Fruit fly (Drosophila melanogaster): Measurements from ENCODE around the gene grp.
A peak's percentile ranks its signal among the peaks of the same experiment; 100 is the strongest.

The grp gene

dm6 chr2L:16643961-16644360 lies 35.9 kb upstream of the grp start (continued):
- TF ChIP-seq Abd-B (GFP tag; optimal IDR thresholded peaks at IDR 0.05) (peak; percentile 48), chm (GFP tag; IDR thresholded peaks at IDR 0.05) (no peak), vfl (GFP tag; optimal IDR thresholded peaks at IDR 0.05) (no peak), Hey (tag; optimal IDR thresholded peaks at IDR 0.05) (no peak), kni (GFP tag; optimal IDR thresholded peaks at IDR 0.05) (no peak), NK7.1 (GFP tag; optimal IDR thresholded peaks at IDR 0.05) (no peak), Trl (optimal IDR thresholded peaks at IDR 0.05) (no peak), Trl (GFP tag; optimal IDR thresholded peaks at IDR 0.05) (peak; percentile 55), Dek (tag; optimal IDR thresholded peaks at IDR 0.05) (peak; percentile 40), CG33557 (GFP tag; optimal IDR thresholded peaks at IDR 0.05) (peak; percentile 1), gcm2 (GFP tag; optimal IDR thresholded peaks at IDR 0.05) (no peak), sug (tag; optimal IDR thresholded peaks at IDR 0.05) (no peak), nerfin-2 (GFP tag; IDR thresholded peaks at IDR 0.05; ENCODE audit: partially characterized antibody) (no peak), CG8089 (GFP tag; optimal IDR thresholded peaks at IDR 0.05) (peak; percentile 60), CG3281 (GFP tag; optimal IDR thresholded peaks at IDR 0.05) (peak; percentile 76), yki (optimal IDR thresholded peaks at IDR 0.05) (no peak), NC2α (GFP tag; optimal IDR thresholded peaks at IDR 0.05) (no peak), Ets65A (GFP tag) (peak; percentile 82), D19A (tag; optimal IDR thresholded peaks at IDR 0.05) (peak; percentile 39), CG10431 (GFP tag; optimal IDR thresholded peaks at IDR 0.05) (no peak), CG7372 (GFP tag; IDR thresholded peaks at IDR 0.05) (no peak), Dbx (GFP tag; IDR thresholded peaks at IDR 0.05) (0 out of 3 replicates have a peak, but pooled peaks have one; percentile 37), z (GFP tag; IDR thresholded peaks at IDR 0.05) (no peak), peb (GFP tag; IDR thresholded peaks at IDR 0.05) (peak; percentile 40; the same call in 1 of the 2 replicates), CG32532 (GFP tag; IDR thresholded peaks at IDR 0.05) (peak; percentile 68; the same call in 1 of the 2 replicates), tll (GFP tag; optimal IDR thresholded peaks at IDR 0.05) (no peak), CG10565 (GFP tag; optimal IDR thresholded peaks at IDR 0.05) (no peak), fd96Cb (tag; optimal IDR thresholded peaks at IDR 0.05) (peak; percentile 65), CG15696 (tag; optimal IDR thresholded peaks at IDR 0.05) (peak; percentile 49), CG30431 (GFP tag; optimal IDR thresholded peaks at IDR 0.05) (peak; percentile 24), CG11398 (GFP tag; optimal IDR thresholded peaks at IDR 0.05) (peak; percentile 14), CG12391 (tag; optimal IDR thresholded peaks at IDR 0.05) (peak; percentile 76), CG6813 (GFP tag; optimal IDR thresholded peaks at IDR 0.05) (peak; percentile 60), ash1 (GFP tag; optimal IDR thresholded peaks at IDR 0.05) (no peak), CG2712 (tag; optimal IDR thresholded peaks at IDR 0.05) (peak; percentile 57), CG14050 (GFP tag; IDR thresholded peaks at IDR 0.05) (peak; percentile 31; the same call in 1 of the 3 replicates), stwl (tag; optimal IDR thresholded peaks at IDR 0.05) (no peak), sens (GFP tag) (peak; percentile 93), crp (GFP tag; optimal IDR thresholded peaks at IDR 0.05) (no peak), Rx (GFP tag; IDR thresholded peaks at IDR 0.05) (no peak), CG12769 (tag; optimal IDR thresholded peaks at IDR 0.05) (peak; percentile 43), CG8290 (GFP tag; optimal IDR thresholded peaks at IDR 0.05) (no peak), CG8290 (tag; optimal IDR thresholded peaks at IDR 0.05) (peak in 1 of 2 experiments; percentile 27), mam (GFP tag; optimal IDR thresholded peaks at IDR 0.05) (peak; percentile 16), CG7928 (GFP tag; optimal IDR thresholded peaks at IDR 0.05) (peak; percentile 13), tna (GFP tag; IDR thresholded peaks at IDR 0.05; ENCODE audit: partially characterized antibody) (no peak), CG32767 (GFP tag; IDR thresholded peaks at IDR 0.05) (0 out of 2 replicates have a peak, but pooled peaks have one; percentile 49), CG9797 (GFP tag; optimal IDR thresholded peaks at IDR 0.05) (no peak), crol (GFP tag; IDR thresholded peaks at IDR 0.05) (no peak), HLH3B (GFP tag; IDR thresholded peaks at IDR 0.05) (peak; percentile 55), Hr3 (GFP tag; optimal IDR thresholded peaks at IDR 0.05) (peak; percentile 52), Dad (GFP tag; optimal IDR thresholded peaks at IDR 0.05) (no peak)
